Fruit fly (Drosophila melanogaster): ENCODE data around the gene CG5937.

The CG5937 gene

dm6 chrX:6089679-6090460 is 50.1 kb downstream of the CG5937 start, which contains the start of gene raptor:
Gene raptor, minus strand, starts transcription at chrX:6090201.
- TF ChIP-seq psq (GFP tag; optimal IDR thresholded peaks at IDR 0.05) (peak; percentile 56), Rel (GFP tag; optimal IDR thresholded peaks at IDR 0.05) (no peak), Rel (tag; optimal IDR thresholded peaks at IDR 0.05) (peak; percentile 81), brk (GFP tag; optimal IDR thresholded peaks at IDR 0.05) (no peak)

dm6 chrX:6090809-6091667 is 51.2 kb downstream of the CG5937 start, which contains the start of the genes Nep1 and Mipp2:
Gene Nep1, plus strand, starts transcription at chrX:6091205.
Gene Mipp2, minus strand, starts transcription at chrX:6091471.
- TF ChIP-seq h (GFP tag; optimal IDR thresholded peaks at IDR 0.05) (peak; percentile 31), ey (GFP tag; optimal IDR thresholded peaks at IDR 0.05) (peak; percentile 14), Dfd (GFP tag; optimal IDR thresholded peaks at IDR 0.05) (no peak), OdsH (GFP tag; optimal IDR thresholded peaks at IDR 0.05) (peak; percentile 1), psq (GFP tag; optimal IDR thresholded peaks at IDR 0.05) (peak; percentile 32), woc (GFP tag; optimal IDR thresholded peaks at IDR 0.05) (peak; percentile 49), Rel (GFP tag; optimal IDR thresholded peaks at IDR 0.05) (no peak), Rel (tag; optimal IDR thresholded peaks at IDR 0.05) (peak; percentile 49), tai (GFP tag; optimal IDR thresholded peaks at IDR 0.05) (no peak), br (GFP tag; optimal IDR thresholded peaks at IDR 0.05) (peak; percentile 19), HLH106 (tag; optimal IDR thresholded peaks at IDR 0.05) (peak; percentile 48), foxo (GFP tag; optimal IDR thresholded peaks at IDR 0.05) (peak in 1 of 2 experiments; percentile 46), Abd-B (GFP tag; optimal IDR thresholded peaks at IDR 0.05) (no peak), sv (GFP tag; optimal IDR thresholded peaks at IDR 0.05) (no peak), dmrt93B (GFP tag; optimal IDR thresholded peaks at IDR 0.05) (peak; percentile 6), fru (GFP tag; optimal IDR thresholded peaks at IDR 0.05) (peak; percentile 44)

dm6 chrX:6092235-6092634 is 52.4 kb downstream of the CG5937 start:
- TF ChIP-seq Mio (GFP tag; optimal IDR thresholded peaks at IDR 0.05) (no peak), pan (optimal IDR thresholded peaks at IDR 0.05) (no peak)

DNA sequence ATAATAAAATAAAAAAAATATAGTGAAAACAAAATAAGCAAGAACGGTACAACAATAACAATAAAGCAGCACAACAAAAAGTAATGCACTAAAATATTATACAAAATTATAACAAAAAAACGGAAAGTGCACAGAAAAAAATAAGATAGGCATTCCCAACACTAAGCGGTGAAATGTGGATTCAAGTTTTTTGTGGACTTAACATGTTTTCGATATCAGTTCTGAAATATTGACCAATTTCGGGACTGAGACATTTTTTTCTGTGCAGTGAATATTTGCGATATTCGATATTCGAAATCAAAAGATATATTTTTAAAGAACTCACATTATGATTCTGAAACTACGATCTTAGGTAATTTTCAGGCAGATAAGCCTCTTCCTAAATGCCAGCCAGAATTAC is 54.3 kb downstream of the CG5937 start:
- TF ChIP-seq Abd-B (GFP tag; optimal IDR thresholded peaks at IDR 0.05) (no peak), OdsH (GFP tag; optimal IDR thresholded peaks at IDR 0.05) (no peak), Mio (GFP tag; optimal IDR thresholded peaks at IDR 0.05) (no peak)

DNA sequence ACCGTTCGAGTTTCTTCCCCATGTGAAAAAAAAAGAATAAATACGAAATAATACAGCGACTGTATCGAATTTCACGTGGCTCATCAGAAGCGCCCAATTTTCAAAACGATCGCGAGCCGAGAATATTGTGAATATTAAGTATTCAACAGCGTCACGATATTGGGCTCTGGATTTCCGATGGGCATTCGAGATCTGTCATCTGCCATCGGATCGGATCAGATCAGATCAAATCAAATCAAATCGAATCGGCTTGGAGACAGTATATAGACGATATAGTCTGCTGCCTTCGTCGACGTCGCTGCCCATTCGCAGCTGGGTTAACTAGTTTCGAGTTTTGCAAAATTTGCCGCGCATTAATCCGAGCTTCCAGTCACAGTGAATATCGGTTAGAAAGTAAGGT is 54.8 kb downstream of the CG5937 start:
- TF ChIP-seq Hnf4 (GFP tag; optimal IDR thresholded peaks at IDR 0.05): no peak
- no peak for TF ChIP-seq sv (GFP tag; optimal IDR thresholded peaks at IDR 0.05)
- TF ChIP-seq Jra (GFP tag; optimal IDR thresholded peaks at IDR 0.05): no peak
- no peak for TF ChIP-seq GATAd (GFP tag; optimal IDR thresholded peaks at IDR 0.05)
- no peak for TF ChIP-seq Hr83 (GFP tag; optimal IDR thresholded peaks at IDR 0.05; ENCODE audit: poor library complexity, severe bottlenecking)
- no peak for TF ChIP-seq psq (GFP tag; optimal IDR thresholded peaks at IDR 0.05)
- no peak for TF ChIP-seq lola (GFP tag; optimal IDR thresholded peaks at IDR 0.05)
- no peak for TF ChIP-seq dsf (GFP tag; optimal IDR thresholded peaks at IDR 0.05; ENCODE audit: borderline replicate concordance)
- TF ChIP-seq Myc (optimal IDR thresholded peaks at IDR 0.05): no peak
- no peak for TF ChIP-seq Mio (GFP tag; optimal IDR thresholded peaks at IDR 0.05)
- no peak for TF ChIP-seq woc (GFP tag; optimal IDR thresholded peaks at IDR 0.05)
- TF ChIP-seq tai (GFP tag; optimal IDR thresholded peaks at IDR 0.05): no peak
- TF ChIP-seq foxo (GFP tag; optimal IDR thresholded peaks at IDR 0.05): no peak
- TF ChIP-seq sage (GFP tag; optimal IDR thresholded peaks at IDR 0.05): no peak
- TF ChIP-seq Abd-B (GFP tag; optimal IDR thresholded peaks at IDR 0.05): no peak

- TF ChIP-seq Jra (GFP tag; optimal IDR thresholded peaks at IDR 0.05) (peak; percentile 26), dmrt93B (GFP tag; optimal IDR thresholded peaks at IDR 0.05) (peak; percentile 55), foxo (GFP tag; optimal IDR thresholded peaks at IDR 0.05) (peak; percentile 40 to 84), Myc (optimal IDR thresholded peaks at IDR 0.05) (no peak), ey (GFP tag; optimal IDR thresholded peaks at IDR 0.05) (peak; percentile 77), sv (GFP tag; optimal IDR thresholded peaks at IDR 0.05) (peak; percentile 54), CG32264 (GFP tag; optimal IDR thresholded peaks at IDR 0.05) (peak; percentile 8), OdsH (GFP tag; optimal IDR thresholded peaks at IDR 0.05) (peak; percentile 67), psq (GFP tag; optimal IDR thresholded peaks at IDR 0.05) (peak; percentile 49), h (GFP tag; optimal IDR thresholded peaks at IDR 0.05) (peak; percentile 83), CrebA (GFP tag; optimal IDR thresholded peaks at IDR 0.05; ENCODE audit: borderline replicate concordance) (no peak), fru (GFP tag; optimal IDR thresholded peaks at IDR 0.05) (peak; percentile 82), dl (GFP tag; optimal IDR thresholded peaks at IDR 0.05; ENCODE audit: insufficient read depth in 1 of 2, partially characterized antibody in 2 of 2) (no peak), usp (GFP tag; optimal IDR thresholded peaks at IDR 0.05) (no peak), br (GFP tag; optimal IDR thresholded peaks at IDR 0.05) (peak; percentile 53), Dfd (GFP tag; optimal IDR thresholded peaks at IDR 0.05) (no peak), tai (GFP tag; optimal IDR thresholded peaks at IDR 0.05) (peak; percentile 45), HLH106 (tag; optimal IDR thresholded peaks at IDR 0.05) (peak; percentile 62), rgr (GFP tag; optimal IDR thresholded peaks at IDR 0.05) (peak; percentile 70), woc (GFP tag; optimal IDR thresholded peaks at IDR 0.05) (peak; percentile 47), Hnf4 (GFP tag; optimal IDR thresholded peaks at IDR 0.05) (peak; percentile 53), brk (GFP tag; optimal IDR thresholded peaks at IDR 0.05) (no peak)
Observed at dm6 chrX:6097578-6097977, 57.8 kb downstream of the CG5937 start.
